Worm (Caenorhabditis elegans) whole organism, late embryonic: ENCODE measurements around the gene clec-26.

ENCODE experiments used
- ama-1 ChIP-seq: fragments of 150-350 bp; optimal IDR thresholded peaks from 2 replicates; lab custom pipeline; 2014
- ceh-2 ChIP-seq: sonication (generic microtip); optimal IDR thresholded peaks from 2 replicates; lab custom pipeline; 2016; ENCODE audit warnings: missing genotype, missing genetic modification characterization, missing compliant biosample characterization
- ceh-34 ChIP-seq: sonication (generic microtip); optimal IDR thresholded peaks from 2 replicates; lab custom pipeline; 2016; ENCODE audit warnings: mild to moderate bottlenecking, missing genetic modification characterization, missing compliant biosample characterization
- ceh-48 ChIP-seq: sonication (generic microtip); optimal IDR thresholded peaks from 2 replicates; lab custom pipeline; 2016; ENCODE audit warnings: missing genetic modification characterization, inconsistent platforms, missing compliant biosample characterization
- dmd-4 ChIP-seq: sonication (generic microtip); optimal IDR thresholded peaks from 2 replicates; lab custom pipeline; 2016; ENCODE audit warnings: borderline replicate concordance, missing genetic modification characterization, missing compliant biosample characterization
- dve-1 ChIP-seq: sonication (generic microtip); optimal IDR thresholded peaks from 2 replicates; lab custom pipeline; 2017; ENCODE audit warnings: antibody characterized with exemption, mild to moderate bottlenecking, missing genetic modification characterization, missing compliant biosample characterization
- elt-4 ChIP-seq: sonication (generic microtip); optimal IDR thresholded peaks from 2 replicates; lab custom pipeline; 2016; ENCODE audit warnings: missing genetic modification characterization, missing compliant biosample characterization
- fkh-10 ChIP-seq: fragments of 150-350 bp; optimal IDR thresholded peaks from 2 replicates; lab custom pipeline; 2014; ENCODE audit warnings: missing biosample characterization, missing genetic modification reagents, missing genetic modification characterization
- madf-2 ChIP-seq: sonication (generic microtip); optimal IDR thresholded peaks from 2 replicates; lab custom pipeline; 2017; ENCODE audit warnings: missing genetic modification characterization, missing compliant biosample characterization
- mec-3 ChIP-seq: sonication (generic microtip); optimal IDR thresholded peaks from 2 replicates; lab custom pipeline; 2016; ENCODE audit warnings: borderline replicate concordance, missing genetic modification characterization, missing compliant biosample characterization
- pax-1 ChIP-seq: fragments of 150-350 bp; optimal IDR thresholded peaks from 2 replicates; lab custom pipeline; 2014; ENCODE audit warnings: missing biosample characterization, missing genetic modification characterization
- pha-2 ChIP-seq: sonication (generic microtip); optimal IDR thresholded peaks from 2 replicates; lab custom pipeline; 2017; ENCODE audit warnings: mild to moderate bottlenecking, missing genetic modification characterization, missing compliant biosample characterization
- pqm-1 ChIP-seq: sonication (generic microtip); optimal IDR thresholded peaks from 2 replicates; lab custom pipeline; 2016; ENCODE audit warnings: missing genetic modification characterization, missing compliant biosample characterization

- TF ChIP-seq ceh-34 (tag; lab: Kevin White, UChicago) (no peak), pha-2 (no peak), elt-4 (no peak), dve-1 (no peak), madf-2 (tag; lab: Kevin White, UChicago) (no peak), ceh-48 (tag; lab: Kevin White, UChicago) (no peak), dmd-4 (tag; lab: Kevin White, UChicago) (no peak), ama-1 (lab: Kevin White, UChicago) (no peak), pax-1 (tag; lab: Kevin White, UChicago) (no peak), fkh-10 (no peak), ceh-2 (no peak), pqm-1 (tag; lab: Kevin White, UChicago) (no peak), mec-3 (tag; lab: Kevin White, UChicago) (no peak)
Measured at ce11 chrV:16827485-16827884, 20.9 kb upstream of the clec-26 start, which contains the start of gene srh-216.
